Worm (Caenorhabditis elegans) whole organism, young adult: Measurements from ENCODE around the gene pptr-1.

Experiments
- B0336.3 ChIP-seq: fragments of 200-800 bp; sonication (Bioruptor generic); IDR thresholded peaks from 2 replicates; pipeline ENCODE4 v1.3.6; 2022; ENCODE audit warnings: missing genetic modification characterization, missing compliant biosample characterization
- C06A6.2 ChIP-seq: fragments of 200-800 bp; sonication (Bioruptor generic); conservative IDR thresholded peaks from 2 replicates; pipeline ENCODE4 v1.3.6; 2022; ENCODE audit warnings: missing genetic modification characterization, missing compliant biosample characterization
- F23B12.7 ChIP-seq: sonication (generic microtip); optimal IDR thresholded peaks from 2 replicates; lab custom pipeline; 2017; ENCODE audit warnings: missing genetic modification characterization, mild to moderate bottlenecking, missing compliant biosample characterization, antibody characterized with exemption, moderate library complexity; ENCODE audit not compliant: insufficient read depth
- F37B4.10 ChIP-seq: fragments of 200-800 bp; sonication (Bioruptor generic); IDR thresholded peaks from 2 replicates; pipeline ENCODE4 v1.3.6; 2022; ENCODE audit warnings: missing genetic modification characterization, missing compliant biosample characterization
- F49E8.2 ChIP-seq: sonication (generic microtip); optimal IDR thresholded peaks from 3 replicates; lab custom pipeline; 2017; ENCODE audit warnings: missing genetic modification characterization, mild to moderate bottlenecking, missing compliant biosample characterization, antibody characterized with exemption, moderate library complexity; ENCODE audit not compliant: insufficient read depth
- F57A8.1 ChIP-seq: fragments of 200-800 bp; sonication (Bioruptor generic); optimal IDR thresholded peaks from 2 replicates; lab custom pipeline; 2018; ENCODE audit warnings: mild to moderate bottlenecking, missing genetic modification characterization, moderate library complexity, missing compliant biosample characterization
- F57C9.4 ChIP-seq: sonication (generic microtip); optimal IDR thresholded peaks from 2 replicates; lab custom pipeline; 2017; ENCODE audit warnings: mild to moderate bottlenecking, missing genetic modification characterization, missing compliant biosample characterization
- T07F8.4 ChIP-seq: sonication (generic microtip); optimal IDR thresholded peaks from 2 replicates; lab custom pipeline; 2016; ENCODE audit warnings: mild to moderate bottlenecking, missing genetic modification characterization, moderate library complexity, missing compliant biosample characterization
- Y79H2A.3 ChIP-seq: fragments of 200-800 bp; sonication (Bioruptor generic); conservative IDR thresholded peaks from 2 replicates; pipeline ENCODE4 v1.3.6; 2022; ENCODE audit warnings: missing genetic modification reagents, missing genetic modification characterization, missing compliant biosample characterization
- Y95B8A.8 ChIP-seq: fragments of 200-800 bp; sonication (Bioruptor generic); IDR thresholded peaks from 2 replicates; pipeline ENCODE4 v1.3.6; 2022; ENCODE audit warnings: missing genetic modification reagents, missing genetic modification characterization, missing compliant biosample characterization
- ZK185.1 ChIP-seq: sonication (generic microtip); optimal IDR thresholded peaks from 2 replicates; lab custom pipeline; 2016; ENCODE audit warnings: mild to moderate bottlenecking, missing genetic modification characterization, missing compliant biosample characterization; ENCODE audit not compliant: poor library complexity, severe bottlenecking
- akir-1 ChIP-seq: fragments of 200-800 bp; sonication (Bioruptor generic); optimal IDR thresholded peaks from 2 replicates; lab custom pipeline; 2018; ENCODE audit warnings: mild to moderate bottlenecking, missing genetic modification characterization, moderate library complexity, missing compliant biosample characterization
- aptf-2 ChIP-seq: fragments of 200-800 bp; sonication (Bioruptor generic); conservative IDR thresholded peaks from 2 replicates; pipeline ENCODE4 v1.3.6; 2022; ENCODE audit warnings: missing genetic modification reagents, missing genetic modification characterization, missing compliant biosample characterization
- aptf-3 ChIP-seq: fragments of 200-800 bp; sonication (Bioruptor generic); IDR thresholded peaks from 2 replicates; pipeline ENCODE4 v1.3.6; 2022; ENCODE audit warnings: missing genetic modification characterization, missing compliant biosample characterization
- atf-7 ChIP-seq: sonication (generic microtip); optimal IDR thresholded peaks from 2 replicates; lab custom pipeline; 2017; ENCODE audit warnings: mild to moderate bottlenecking, missing genetic modification characterization, missing compliant biosample characterization
- athp-1 ChIP-seq: sonication (generic microtip); optimal IDR thresholded peaks from 2 replicates; lab custom pipeline; 2017; ENCODE audit warnings: mild to moderate bottlenecking, missing genetic modification characterization, missing compliant biosample characterization
- ccch-3 ChIP-seq: fragments of 200-800 bp; sonication (Bioruptor generic); optimal IDR thresholded peaks from 2 replicates; lab custom pipeline; 2018; ENCODE audit warnings: mild to moderate bottlenecking, missing genetic modification characterization, missing compliant biosample characterization
- cebp-2 ChIP-seq: fragments of 200-800 bp; sonication (Bioruptor generic); IDR thresholded peaks from 2 replicates; pipeline ENCODE4 v1.3.6; 2022; ENCODE audit warnings: missing genetic modification characterization, missing compliant biosample characterization
- ceh-100 ChIP-seq: fragments of 200-800 bp; sonication (Bioruptor generic); IDR thresholded peaks from 2 replicates; pipeline ENCODE4 v1.3.6; 2022; ENCODE audit warnings: missing genetic modification reagents, missing genetic modification characterization, missing compliant biosample characterization
- ceh-27 ChIP-seq: fragments of 200-800 bp; sonication (Bioruptor generic); optimal IDR thresholded peaks from 2 replicates; lab custom pipeline; 2018; ENCODE audit warnings: mild to moderate bottlenecking, missing genetic modification characterization, moderate library complexity, missing compliant biosample characterization
- die-1 ChIP-seq: sonication (generic microtip); optimal IDR thresholded peaks from 2 replicates; lab custom pipeline; 2016; ENCODE audit warnings: missing genotype, mild to moderate bottlenecking, missing genetic modification characterization, missing compliant biosample characterization
- efl-1 ChIP-seq: fragments of 150-350 bp; optimal IDR thresholded peaks from 2 replicates; lab custom pipeline; 2014; ENCODE audit warnings: missing biosample characterization, missing genetic modification reagents, missing genetic modification characterization
- ekl-4 ChIP-seq: fragments of 200-800 bp; sonication (Bioruptor generic); IDR thresholded peaks from 2 replicates; pipeline ENCODE4 v1.3.6; 2022; ENCODE audit warnings: missing genetic modification reagents, missing genetic modification characterization, missing compliant biosample characterization
- gei-17 ChIP-seq: fragments of 200-800 bp; sonication (Bioruptor generic); optimal IDR thresholded peaks from 2 replicates; lab custom pipeline; 2018; ENCODE audit warnings: mild to moderate bottlenecking, missing genetic modification characterization, missing compliant biosample characterization
- him-1 ChIP-seq: sonication (generic microtip); optimal IDR thresholded peaks from 2 replicates; lab custom pipeline; 2016; ENCODE audit warnings: missing genotype, missing genetic modification reagents, missing genetic modification characterization, missing compliant biosample characterization
- hlh-26 ChIP-seq: fragments of 200-800 bp; sonication (Bioruptor generic); conservative IDR thresholded peaks from 2 replicates; pipeline ENCODE4 v1.3.6; 2022; ENCODE audit warnings: missing genetic modification reagents, missing genetic modification characterization, missing compliant biosample characterization
- lag-1 ChIP-seq: fragments of 200-800 bp; sonication (Bioruptor generic); IDR thresholded peaks from 2 replicates; pipeline ENCODE4 v1.3.6; 2022; ENCODE audit warnings: missing genetic modification reagents, missing genetic modification characterization, missing compliant biosample characterization
- lin-35 ChIP-seq, 3 experiments: fragments of 150-350 bp in 2 of 3; sonication (generic microtip) in 1 of 3; optimal IDR thresholded peaks; 2 replicates each; lab custom pipeline; 2014 to 2018; ENCODE audit warnings: missing biosample characterization in 3 of 3, missing genetic modification characterization in 3 of 3, missing genetic modification reagents in 3 of 3
- lir-1 ChIP-seq: fragments of 200-800 bp; sonication (Bioruptor generic); conservative IDR thresholded peaks from 2 replicates; pipeline ENCODE4 v1.3.6; 2022; ENCODE audit warnings: missing genetic modification reagents, missing genetic modification characterization, missing compliant biosample characterization
- madf-6 ChIP-seq: fragments of 200-800 bp; sonication (Bioruptor generic); IDR thresholded peaks from 2 replicates; pipeline ENCODE4 v1.3.6; 2022; ENCODE audit warnings: missing genetic modification reagents, missing genetic modification characterization, missing compliant biosample characterization
- madf-8 ChIP-seq: fragments of 200-800 bp; sonication (Bioruptor generic); conservative IDR thresholded peaks from 2 replicates; pipeline ENCODE4 v1.3.6; 2022; ENCODE audit warnings: missing genetic modification reagents, missing genetic modification characterization, missing compliant biosample characterization
- mes-4 ChIP-seq: sonication (generic microtip); optimal IDR thresholded peaks from 2 replicates; lab custom pipeline; 2016; ENCODE audit warnings: missing genotype, missing genetic modification characterization, missing compliant biosample characterization
- nfya-1 ChIP-seq: sonication (generic microtip); optimal IDR thresholded peaks from 2 replicates; lab custom pipeline; 2017; ENCODE audit warnings: antibody characterized with exemption, missing compliant biosample characterization, missing genetic modification characterization, borderline replicate concordance; ENCODE audit not compliant: insufficient read depth
- nhr-120 ChIP-seq: fragments of 200-800 bp; sonication (Bioruptor generic); IDR thresholded peaks from 2 replicates; pipeline ENCODE4 v1.3.6; 2022; ENCODE audit warnings: missing genetic modification characterization, missing compliant biosample characterization
- nhr-27 ChIP-seq: fragments of 200-800 bp; sonication (Bioruptor generic); optimal IDR thresholded peaks from 2 replicates; lab custom pipeline; 2018; ENCODE audit warnings: mild to moderate bottlenecking, missing genetic modification characterization, moderate library complexity, missing compliant biosample characterization
- pha-4 ChIP-seq: fragments of 150-350 bp; sonication (generic microtip); optimal IDR thresholded peaks from 2 replicates; lab custom pipeline; 2014; ENCODE audit warnings: missing biosample characterization, missing genetic modification reagents, missing genetic modification characterization
- rec-8 ChIP-seq, 2 experiments: sonication (generic microtip); optimal IDR thresholded peaks; 2 replicates each; lab custom pipeline; 2016; ENCODE audit warnings: mild to moderate bottlenecking in 2 of 2, missing genetic modification characterization in 2 of 2, missing genetic modification reagents in 2 of 2, missing genotype in 2 of 2, missing biosample characterization in 1 of 2, missing compliant biosample characterization in 1 of 2, moderate library complexity in 1 of 2
- repo-1 ChIP-seq: sonication (generic microtip); optimal IDR thresholded peaks from 2 replicates; lab custom pipeline; 2017; ENCODE audit warnings: mild to moderate bottlenecking, missing genetic modification characterization, missing compliant biosample characterization
- sea-2 ChIP-seq: fragments of 200-800 bp; sonication (Bioruptor generic); IDR thresholded peaks from 2 replicates; pipeline ENCODE4 v1.3.6; 2022; ENCODE audit warnings: missing genetic modification characterization, missing compliant biosample characterization
- snpc-1.1 ChIP-seq: sonication (generic microtip); optimal IDR thresholded peaks from 2 replicates; lab custom pipeline; 2017; ENCODE audit warnings: missing genetic modification characterization, mild to moderate bottlenecking, missing compliant biosample characterization, antibody characterized with exemption, moderate library complexity, missing genotype, missing genetic modification reagents; ENCODE audit not compliant: insufficient read depth
- snpc-3.4 ChIP-seq: sonication (generic microtip); optimal IDR thresholded peaks from 2 replicates; lab custom pipeline; 2017; ENCODE audit warnings: missing genetic modification characterization, mild to moderate bottlenecking, missing compliant biosample characterization, antibody characterized with exemption, moderate library complexity, missing genotype, missing genetic modification reagents
- somi-1 ChIP-seq: fragments of 200-800 bp; sonication (Bioruptor generic); optimal IDR thresholded peaks from 2 replicates; lab custom pipeline; 2018; ENCODE audit warnings: mild to moderate bottlenecking, missing genetic modification characterization, missing compliant biosample characterization
- sptf-2 ChIP-seq: fragments of 200-800 bp; sonication (Bioruptor generic); optimal IDR thresholded peaks from 2 replicates; lab custom pipeline; 2018; ENCODE audit warnings: mild to moderate bottlenecking, missing genetic modification characterization, missing compliant biosample characterization
- tbp1 ChIP-seq: fragments of 200-800 bp; sonication (Bioruptor generic); optimal IDR thresholded peaks from 2 replicates; lab custom pipeline; 2018; ENCODE audit warnings: mild to moderate bottlenecking, missing genetic modification characterization, missing compliant biosample characterization
- tbx-9 ChIP-seq: sonication (generic microtip); optimal IDR thresholded peaks from 2 replicates; lab custom pipeline; 2016; ENCODE audit warnings: borderline replicate concordance, missing genetic modification characterization, inconsistent platforms, missing compliant biosample characterization
- unc-62 ChIP-seq: fragments of 150-350 bp; optimal IDR thresholded peaks from 2 replicates; lab custom pipeline; 2014; ENCODE audit warnings: missing biosample characterization, missing genetic modification reagents, missing genetic modification characterization
- ztf-28 ChIP-seq: fragments of 200-800 bp; sonication (Bioruptor generic); IDR thresholded peaks from 2 replicates; pipeline ENCODE4 v1.3.6; 2022; ENCODE audit warnings: missing genetic modification reagents, missing genetic modification characterization, missing compliant biosample characterization

pptr-1 gene

DNA sequence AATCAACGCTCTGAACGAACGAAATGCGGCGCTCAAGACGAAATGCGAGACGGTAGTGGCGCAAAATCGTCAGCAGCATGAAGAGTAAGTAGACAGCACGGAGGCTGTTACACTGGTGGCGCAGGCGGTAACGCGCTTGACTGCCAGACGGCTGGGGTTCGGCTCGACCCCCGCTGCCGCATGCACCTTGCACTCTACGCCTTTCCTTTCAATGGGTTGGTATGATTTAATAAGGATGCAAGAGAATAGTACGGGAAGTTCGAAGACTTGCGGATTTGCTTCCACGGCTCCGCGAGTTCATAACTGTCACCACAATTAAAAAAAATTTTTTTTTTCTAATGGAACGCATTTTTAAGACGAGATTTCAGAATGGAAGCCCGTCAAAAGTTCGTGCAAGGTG lies 12.7 kb downstream of the pptr-1 start (continued):
- peak; percentile 81 to 89 for TF ChIP-seq rec-8 (tag; optimal IDR thresholded peaks at IDR 0.05; lab: Kevin White, UChicago)
- TF ChIP-seq C06A6.2 (GFP tag; lab: Robert Waterston, UW): peak; percentile 59; the same call in 1 of the 2 replicates
- TF ChIP-seq ccch-3 (GFP tag; lab: Kevin White, UChicago): peak; percentile 32
- TF ChIP-seq lag-1 (GFP tag; lab: Robert Waterston, UW): no peak
- peak; percentile 12 for TF ChIP-seq efl-1 (GFP tag; lab: Kevin White, UChicago)
- TF ChIP-seq unc-62 (GFP tag; lab: Kevin White, UChicago): no peak
- TF ChIP-seq aptf-2 (GFP tag; lab: Robert Waterston, UW): no peak
- TF ChIP-seq somi-1: peak; percentile 45
- TF ChIP-seq repo-1 (tag; lab: Kevin White, UChicago): peak; percentile 89
- peak; percentile 62 for TF ChIP-seq F57A8.1
- TF ChIP-seq sea-2: 0 out of 2 replicates have a peak, but pooled peaks have one; percentile 29
- TF ChIP-seq aptf-3 (GFP tag; lab: Robert Waterston, UW): 0 out of 2 replicates have a peak, but pooled peaks have one; percentile 35
- TF ChIP-seq F57C9.4 (tag; lab: Kevin White, UChicago): peak; percentile 61
- no peak for TF ChIP-seq lin-35 (GFP tag; optimal IDR thresholded peaks at IDR 0.05; lab: Kevin White, UChicago)
- peak; percentile 87 for TF ChIP-seq F23B12.7 (tag; lab: Kevin White, UChicago)
- peak; percentile 64; the same call in 1 of the 2 replicates for TF ChIP-seq madf-6 (GFP tag; lab: Robert Waterston, UW)
- TF ChIP-seq mes-4 (tag; lab: Kevin White, UChicago): peak; percentile 38
- TF ChIP-seq akir-1 (GFP tag; lab: Kevin White, UChicago): no peak
- 0 out of 2 replicates have a peak, but pooled peaks have one; percentile 58 for TF ChIP-seq Y79H2A.3 (GFP tag; lab: Robert Waterston, UW)
- TF ChIP-seq gei-17 (GFP tag; lab: Kevin White, UChicago): peak; percentile 45
- TF ChIP-seq die-1 (tag; lab: Kevin White, UChicago): peak; percentile 94
- peak; percentile 58 for TF ChIP-seq snpc-3.4 (tag; lab: Kevin White, UChicago)
- TF ChIP-seq snpc-1.1: peak; percentile 50
- peak; percentile 93 for TF ChIP-seq ceh-27 (GFP tag; lab: Kevin White, UChicago)
- TF ChIP-seq nhr-27: peak; percentile 67
- peak; percentile 89 for TF ChIP-seq athp-1 (tag; lab: Kevin White, UChicago)
- peak; percentile 68 for TF ChIP-seq atf-7 (tag; lab: Kevin White, UChicago)
- no peak for TF ChIP-seq pha-4 (tag; lab: Kevin White, UChicago)
- TF ChIP-seq him-1: peak; percentile 85
- peak; percentile 91 for TF ChIP-seq tbp1 (GFP tag; lab: Kevin White, UChicago)
- peak; percentile 87 for TF ChIP-seq Y95B8A.8 (GFP tag; lab: Robert Waterston, UW)
- peak; percentile 82 for TF ChIP-seq T07F8.4 (tag; lab: Kevin White, UChicago)
- no peak for TF ChIP-seq ZK185.1
- TF ChIP-seq ceh-100: peak; percentile 69
- TF ChIP-seq cebp-2 (GFP tag; lab: Robert Waterston, UW): peak; percentile 87
- TF ChIP-seq ekl-4: peak; percentile 73
- 0 out of 2 replicates have a peak, but pooled peaks have one; percentile 10 for TF ChIP-seq madf-8 (GFP tag; lab: Robert Waterston, UW)
- TF ChIP-seq F37B4.10 (GFP tag; lab: Robert Waterston, UW): 0 out of 2 replicates have a peak, but pooled peaks have one; percentile 92
- TF ChIP-seq nfya-1 (tag; lab: Kevin White, UChicago): no peak
- peak; percentile 88 for TF ChIP-seq ztf-28 (GFP tag; lab: Robert Waterston, UW)
- TF ChIP-seq nhr-120 (GFP tag; lab: Robert Waterston, UW): no peak
- no peak for TF ChIP-seq tbx-9 (tag; lab: Kevin White, UChicago)
- TF ChIP-seq hlh-26 (GFP tag; lab: Robert Waterston, UW): no peak
- peak; percentile 70 for TF ChIP-seq sptf-2
- TF ChIP-seq lir-1: no peak
- peak; percentile 65 for TF ChIP-seq F49E8.2 (tag; lab: Kevin White, UChicago)
- peak; percentile 92 for TF ChIP-seq B0336.3 (GFP tag; lab: Robert Waterston, UW)
